Worm (Caenorhabditis elegans) whole organism, L2 larva: Measurements from ENCODE around the gene Y53G8AL.4.

Experiments
- R02D3.7 ChIP-seq: fragments of 150-350 bp; optimal IDR thresholded peaks from 2 replicates; lab custom pipeline; 2014; ENCODE audit warnings: missing biosample characterization, missing genetic modification characterization
- Y55F3AM.14 ChIP-seq: fragments of 200-800 bp; sonication (Bioruptor generic); optimal IDR thresholded peaks from 2 replicates; lab custom pipeline; 2018; ENCODE audit warnings: mild to moderate bottlenecking, missing genetic modification characterization, missing compliant biosample characterization
- ama-1 ChIP-seq: fragments of 150-350 bp; optimal IDR thresholded peaks from 2 replicates; lab custom pipeline; 2018; ENCODE audit warnings: inconsistent platforms
- elt-3 ChIP-seq: sonication (generic microtip); optimal IDR thresholded peaks from 2 replicates; lab custom pipeline; 2017; ENCODE audit warnings: missing biosample characterization, missing genetic modification characterization
- mbf-1 ChIP-seq: sonication (generic microtip); optimal IDR thresholded peaks from 2 replicates; lab custom pipeline; 2017; ENCODE audit warnings: missing biosample characterization, missing genetic modification characterization
- mdl-1 ChIP-seq, 2 experiments: fragments of 150-350 bp in 1 of 2; sonication (generic microtip) in 1 of 2; optimal IDR thresholded peaks; 2 replicates each; lab custom pipeline; 2017; ENCODE audit warnings: missing biosample characterization in 2 of 2, missing genetic modification characterization in 2 of 2
- nhr-12 ChIP-seq: fragments of 150-350 bp; optimal IDR thresholded peaks from 2 replicates; lab custom pipeline; 2014; ENCODE audit warnings: missing biosample characterization, missing genetic modification characterization
- nhr-237 ChIP-seq: fragments of 150-350 bp; optimal IDR thresholded peaks from 2 replicates; lab custom pipeline; 2014; ENCODE audit warnings: missing biosample characterization, missing genetic modification characterization
- nhr-25 ChIP-seq: fragments of 150-350 bp; sonication (generic microtip); optimal IDR thresholded peaks from 3 replicates; lab custom pipeline; 2014; ENCODE audit warnings: missing biosample characterization, missing genetic modification characterization
- snpc-4 ChIP-seq: fragments of 150-350 bp; optimal IDR thresholded peaks from 2 replicates; lab custom pipeline; 2014; ENCODE audit warnings: missing biosample characterization, missing genetic modification characterization
- unc-39 ChIP-seq: fragments of 150-350 bp; optimal IDR thresholded peaks from 2 replicates; lab custom pipeline; 2014; ENCODE audit warnings: missing biosample characterization, missing genetic modification characterization
- zag-1 ChIP-seq: fragments of 150-350 bp; optimal IDR thresholded peaks from 2 replicates; lab custom pipeline; 2014; ENCODE audit warnings: missing biosample characterization, missing genetic modification characterization
- ztf-4 ChIP-seq: fragments of 150-350 bp; optimal IDR thresholded peaks from 2 replicates; lab custom pipeline; 2014; ENCODE audit warnings: missing biosample characterization, missing genetic modification characterization

DNA sequence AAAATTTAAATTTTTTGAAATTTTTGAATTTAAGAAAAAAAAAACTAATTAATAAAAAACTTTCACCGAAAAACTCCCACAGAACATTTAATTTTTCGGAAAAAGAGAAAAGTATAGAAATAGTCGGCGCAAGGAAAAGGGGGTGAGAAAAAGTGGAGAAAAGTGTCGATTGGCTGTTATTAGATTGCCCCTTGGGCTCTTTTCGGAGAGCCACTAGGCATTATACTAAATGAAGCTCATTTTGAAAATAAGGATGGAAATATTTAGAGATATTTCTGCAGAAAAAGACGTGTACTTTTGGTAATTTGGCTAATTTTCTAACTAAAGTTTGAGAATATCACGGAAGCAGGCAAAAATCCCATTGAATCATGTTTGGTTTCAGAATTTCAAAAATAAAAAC is 26.3 kb downstream of the Y53G8AL.4 start:
- TF ChIP-seq zag-1 (tag; lab: Kevin White, UChicago) (no peak), nhr-25 (tag; lab: Kevin White, UChicago) (no peak), nhr-12 (tag; lab: Kevin White, UChicago) (no peak), mbf-1 (tag; lab: Kevin White, UChicago) (no peak), unc-39 (no peak), R02D3.7 (tag; lab: Kevin White, UChicago) (no peak), mdl-1 (tag; optimal IDR thresholded peaks at IDR 0.05; lab: Kevin White, UChicago) (no peak), ztf-4 (tag; lab: Kevin White, UChicago) (no peak), nhr-237 (tag; lab: Kevin White, UChicago) (no peak), Y55F3AM.14 (GFP tag; lab: Kevin White, UChicago) (no peak), elt-3 (tag; lab: Kevin White, UChicago) (no peak), snpc-4 (tag; lab: Kevin White, UChicago) (no peak), ama-1 (no peak)
